Fruit fly (Drosophila melanogaster) whole organism, embryonic: Measurements from ENCODE around the gene Tim8.

Experiments used
- Atf6 ChIP-seq: fragments of 200-800 bp; sonication (Bioruptor generic); IDR thresholded peaks from 2 replicates; pipeline ENCODE4 v1.3.6; 2022; ENCODE audit warnings: missing biosample characterization, missing genetic modification characterization
- Blimp-1 ChIP-seq: fragments of 200-800 bp; sonication (Bioruptor generic); optimal IDR thresholded peaks from 3 replicates; lab custom pipeline; 2018; ENCODE audit warnings: missing biosample characterization, missing genetic modification characterization, mild to moderate bottlenecking, moderate library complexity, missing genetic modification reagents
- CG11696 ChIP-seq: fragments of 200-800 bp; sonication (Bioruptor generic); IDR thresholded peaks from 2 replicates; pipeline ENCODE4 v1.3.6; 2022; ENCODE audit warnings: missing biosample characterization, missing genetic modification characterization
- CG12104 ChIP-seq: fragments of 200-800 bp; sonication (Bioruptor generic); optimal IDR thresholded peaks from 3 replicates; lab custom pipeline; 2016; ENCODE audit warnings: missing biosample characterization, missing genetic modification characterization
- CG12299 ChIP-seq: fragments of 200-800 bp; sonication (Bioruptor generic); optimal IDR thresholded peaks from 2 replicates; lab custom pipeline; 2018; ENCODE audit warnings: missing biosample characterization, mild to moderate bottlenecking, missing genetic modification characterization
- CG13123 ChIP-seq: fragments of 200-800 bp; sonication (Bioruptor generic); optimal IDR thresholded peaks from 2 replicates; lab custom pipeline; 2016; ENCODE audit warnings: missing biosample characterization, missing genetic modification characterization
- CG13287 ChIP-seq: fragments of 200-800 bp; sonication (Bioruptor generic); IDR thresholded peaks from 2 replicates; pipeline ENCODE4 v1.3.6; 2022; ENCODE audit warnings: missing biosample characterization, missing genetic modification characterization; ENCODE audit not compliant: partially characterized antibody
- CG14050 ChIP-seq: fragments of 200-800 bp; sonication (Bioruptor generic); IDR thresholded peaks from 3 replicates; pipeline ENCODE4 v1.3.6; 2022; ENCODE audit warnings: missing biosample characterization, missing genetic modification characterization
- CG15479 ChIP-seq: fragments of 200-800 bp; sonication (Bioruptor generic); optimal IDR thresholded peaks from 3 replicates; lab custom pipeline; 2019; ENCODE audit warnings: missing biosample characterization, mild to moderate bottlenecking, missing genetic modification characterization, moderate library complexity
- CG15601 ChIP-seq: fragments of 200-800 bp; sonication (Bioruptor generic); optimal IDR thresholded peaks from 3 replicates; lab custom pipeline; 2019; ENCODE audit warnings: missing biosample characterization, mild to moderate bottlenecking, missing genetic modification characterization, moderate library complexity
- CG16813 ChIP-seq: fragments of 200-800 bp; sonication (Bioruptor generic); IDR thresholded peaks from 3 replicates; pipeline ENCODE4 v1.3.6; 2022; ENCODE audit warnings: missing biosample characterization, missing genetic modification characterization; ENCODE audit not compliant: partially characterized antibody
- CG16815 ChIP-seq: fragments of 200-800 bp; sonication (Bioruptor generic); optimal IDR thresholded peaks from 3 replicates; lab custom pipeline; 2017; ENCODE audit warnings: missing biosample characterization, mild to moderate bottlenecking, missing genetic modification characterization
- CG17328 ChIP-seq: fragments of 200-800 bp; sonication (Bioruptor generic); IDR thresholded peaks from 2 replicates; pipeline ENCODE4 v1.3.6; 2022; ENCODE audit warnings: missing biosample characterization, missing genetic modification characterization
- CG18599 ChIP-seq: fragments of 200-800 bp; sonication (Bioruptor generic); optimal IDR thresholded peaks from 3 replicates; lab custom pipeline; 2017; ENCODE audit warnings: missing biosample characterization, missing genetic modification characterization, mild to moderate bottlenecking, moderate library complexity, missing genetic modification reagents
- CG42726 ChIP-seq: fragments of 200-800 bp; sonication (Bioruptor generic); IDR thresholded peaks from 2 replicates; pipeline ENCODE4 v1.3.6; 2022; ENCODE audit warnings: missing biosample characterization, missing genetic modification characterization; ENCODE audit not compliant: partially characterized antibody
- CG4328 ChIP-seq: fragments of 200-800 bp; sonication (Bioruptor generic); optimal IDR thresholded peaks from 3 replicates; lab custom pipeline; 2017; ENCODE audit warnings: missing biosample characterization, missing genetic modification reagents, missing genetic modification characterization
- CG4360 ChIP-seq: fragments of 200-800 bp; sonication (Bioruptor generic); IDR thresholded peaks from 2 replicates; pipeline ENCODE4 v1.3.6; 2022; ENCODE audit warnings: missing biosample characterization, missing genetic modification characterization
- CG4820 ChIP-seq: fragments of 200-800 bp; sonication (Bioruptor generic); optimal IDR thresholded peaks from 3 replicates; lab custom pipeline; 2016; ENCODE audit warnings: missing biosample characterization, missing genetic modification characterization
- CG7963 ChIP-seq: fragments of 200-800 bp; sonication (Bioruptor generic); IDR thresholded peaks from 3 replicates; pipeline ENCODE4 v1.3.6; 2022; ENCODE audit warnings: missing biosample characterization, missing genetic modification characterization; ENCODE audit not compliant: partially characterized antibody
- CG7987 ChIP-seq: fragments of 200-800 bp; sonication (Bioruptor generic); optimal IDR thresholded peaks from 2 replicates; lab custom pipeline; 2018; ENCODE audit warnings: missing biosample characterization, mild to moderate bottlenecking, missing genetic modification characterization, moderate library complexity
- Chrac-16 ChIP-seq: fragments of 200-800 bp; sonication (Bioruptor generic); optimal IDR thresholded peaks from 3 replicates; lab custom pipeline; 2016; ENCODE audit warnings: missing biosample characterization, missing genetic modification characterization
- CoRest ChIP-seq: fragments of 200-800 bp; sonication (Bioruptor generic); optimal IDR thresholded peaks from 3 replicates; lab custom pipeline; 2018; ENCODE audit warnings: missing biosample characterization, mild to moderate bottlenecking, missing genetic modification characterization, moderate library complexity
- D ChIP-seq, 2 experiments: fragments of 200-800 bp in 1 of 2; fragments of >200 bp in 1 of 2; sonication (Bioruptor generic) in 1 of 2; optimal IDR thresholded peaks; 2 replicates in 1 of 2; 3 replicates in 1 of 2; lab custom pipeline; 2017; ENCODE audit warnings: mild to moderate bottlenecking in 1 of 2, missing biosample characterization in 1 of 2, missing genetic modification characterization in 1 of 2, missing genetic modification reagents in 1 of 2
- D19B ChIP-seq: fragments of 200-800 bp; sonication (Bioruptor generic); optimal IDR thresholded peaks from 2 replicates; lab custom pipeline; 2017; ENCODE audit warnings: missing biosample characterization, mild to moderate bottlenecking, missing genetic modification characterization
- Dfd ChIP-seq, 2 experiments: fragments of >200 bp; optimal IDR thresholded peaks; 2 replicates each; lab custom pipeline; 2017; ENCODE audit warnings: missing biosample characterization in 2 of 2, missing genetic modification characterization in 2 of 2
- Kr ChIP-seq: fragments of 200-800 bp; sonication (Bioruptor generic); optimal IDR thresholded peaks from 2 replicates; lab custom pipeline; 2017; ENCODE audit warnings: missing biosample characterization, mild to moderate bottlenecking, missing genetic modification characterization
- MBD-R2 ChIP-seq: fragments of 200-800 bp; sonication (Bioruptor generic); IDR thresholded peaks from 2 replicates; pipeline ENCODE4 v1.3.6; 2022; ENCODE audit warnings: missing biosample characterization, missing genetic modification characterization
- Med ChIP-seq: fragments of 200-800 bp; sonication (Bioruptor generic); peaks from one replicate; lab custom pipeline; 2016; ENCODE audit warnings: missing biosample characterization, missing genetic modification characterization, mild to moderate bottlenecking, inconsistent platforms, moderate library complexity
- Oli ChIP-seq: fragments of 200-800 bp; sonication (Bioruptor generic); optimal IDR thresholded peaks from 2 replicates; lab custom pipeline; 2018; ENCODE audit warnings: missing biosample characterization, mild to moderate bottlenecking, missing genetic modification characterization, moderate library complexity
- PHDP ChIP-seq: fragments of 200-800 bp; sonication (Bioruptor generic); optimal IDR thresholded peaks from 3 replicates; lab custom pipeline; 2018; ENCODE audit warnings: missing biosample characterization, mild to moderate bottlenecking, missing genetic modification characterization, moderate library complexity
- Ptx1 ChIP-seq: fragments of 200-800 bp; sonication (Bioruptor generic); IDR thresholded peaks from 2 replicates; pipeline ENCODE4 v1.3.6; 2022; ENCODE audit warnings: missing biosample characterization, missing genetic modification characterization
- Sox100B ChIP-seq: fragments of 200-800 bp; sonication (Bioruptor generic); optimal IDR thresholded peaks from 3 replicates; lab custom pipeline; 2018; ENCODE audit warnings: missing biosample characterization, mild to moderate bottlenecking, missing genetic modification characterization
- YL-1 ChIP-seq: fragments of 200-800 bp; sonication (Bioruptor generic); optimal IDR thresholded peaks from 3 replicates; lab custom pipeline; 2017; ENCODE audit warnings: missing biosample characterization, mild to moderate bottlenecking, missing genetic modification characterization
- az2 ChIP-seq: fragments of 200-800 bp; sonication (Bioruptor generic); optimal IDR thresholded peaks from 3 replicates; lab custom pipeline; 2016; ENCODE audit warnings: missing biosample characterization, missing genetic modification characterization
- bowl ChIP-seq: fragments of 200-800 bp; sonication (Bioruptor generic); IDR thresholded peaks from 2 replicates; pipeline ENCODE4 v1.3.6; 2022; ENCODE audit warnings: missing biosample characterization, missing genetic modification characterization
- chm ChIP-seq: fragments of 200-800 bp; sonication (Bioruptor generic); IDR thresholded peaks from 2 replicates; pipeline ENCODE4 v1.3.6; 2022; ENCODE audit warnings: missing biosample characterization, missing genetic modification characterization
- emc ChIP-seq: fragments of 200-800 bp; sonication (Bioruptor generic); optimal IDR thresholded peaks from 2 replicates; lab custom pipeline; 2016; ENCODE audit warnings: missing biosample characterization, missing genetic modification characterization
- eve ChIP-seq, 2 experiments: fragments of >200 bp; optimal IDR thresholded peaks; 2 replicates each; lab custom pipeline; 2017; ENCODE audit warnings: missing biosample characterization in 2 of 2, missing genetic modification characterization in 2 of 2
- jumu ChIP-seq: fragments of 200-800 bp; sonication (Bioruptor generic); optimal IDR thresholded peaks from 3 replicates; lab custom pipeline; 2016; ENCODE audit warnings: missing biosample characterization, missing genetic modification characterization
- kah ChIP-seq: fragments of 200-800 bp; sonication (Bioruptor generic); optimal IDR thresholded peaks from 2 replicates; lab custom pipeline; 2018; ENCODE audit warnings: missing biosample characterization, mild to moderate bottlenecking, missing genetic modification characterization
- lola ChIP-seq, 3 experiments: fragments of >200 bp in 2 of 3; fragments of 200-800 bp in 1 of 3; sonication (Bioruptor generic) in 1 of 3; optimal IDR thresholded peaks; 2 replicates each; lab custom pipeline; 2017 to 2019; ENCODE audit warnings: missing biosample characterization in 3 of 3, missing genetic modification characterization in 3 of 3, mild to moderate bottlenecking in 1 of 3, moderate library complexity in 1 of 3
- nerfin-1 ChIP-seq: fragments of 200-800 bp; sonication (Bioruptor generic); optimal IDR thresholded peaks from 3 replicates; lab custom pipeline; 2019; ENCODE audit warnings: missing biosample characterization, mild to moderate bottlenecking, missing genetic modification characterization, moderate library complexity
- ranshi ChIP-seq: fragments of 200-800 bp; sonication (Bioruptor generic); IDR thresholded peaks from 2 replicates; pipeline ENCODE4 v1.3.6; 2022; ENCODE audit warnings: missing biosample characterization, missing genetic modification characterization
- sd ChIP-seq: fragments of 200-800 bp; sonication (Bioruptor generic); optimal IDR thresholded peaks from 3 replicates; lab custom pipeline; 2018; ENCODE audit warnings: missing biosample characterization, mild to moderate bottlenecking, missing genetic modification characterization, moderate library complexity
- sens ChIP-seq: fragments of 200-800 bp; sonication (Bioruptor generic); peaks from one replicate; lab custom pipeline; 2016; ENCODE audit warnings: missing biosample characterization, missing genetic modification characterization
- shn ChIP-seq: fragments of 200-800 bp; sonication (Bioruptor generic); optimal IDR thresholded peaks from 3 replicates; lab custom pipeline; 2016; ENCODE audit warnings: missing biosample characterization, missing genetic modification characterization
- sna ChIP-seq: fragments of 200-800 bp; sonication (Bioruptor generic); IDR thresholded peaks from 2 replicates; pipeline ENCODE4 v1.3.6; 2022; ENCODE audit warnings: missing biosample characterization, missing genetic modification characterization; ENCODE audit not compliant: partially characterized antibody
- sug ChIP-seq: fragments of 200-800 bp; optimal IDR thresholded peaks from 2 replicates; lab custom pipeline; 2019; ENCODE audit warnings: missing biosample characterization, mild to moderate bottlenecking, missing genetic modification characterization, moderate library complexity
- tll ChIP-seq, 2 experiments: fragments of 200-800 bp in 1 of 2; fragments of >200 bp in 1 of 2; sonication (Bioruptor generic) in 1 of 2; optimal IDR thresholded peaks; 2 replicates each; lab custom pipeline; 2017 to 2019; ENCODE audit warnings: missing biosample characterization in 2 of 2, missing genetic modification characterization in 2 of 2, mild to moderate bottlenecking in 1 of 2, moderate library complexity in 1 of 2
- ttk ChIP-seq: fragments of 200-800 bp; sonication (Bioruptor generic); IDR thresholded peaks from 2 replicates; pipeline ENCODE4 v2.1.2; 2022; ENCODE audit warnings: missing biosample characterization, missing genetic modification characterization

The Tim8 gene

dm6 chrX:11322659-11323058, 45.6 kb upstream of the Tim8 start:
- TF ChIP-seq Oli (tag; lab: Kevin White, UChicago) (no peak), CG16813 (GFP tag; lab: Robert Waterston, UW) (no peak), sens (peak; percentile 45), jumu (GFP tag; lab: Kevin White, UChicago) (no peak), sd (tag; lab: Kevin White, UChicago) (no peak), Med (GFP tag; lab: Kevin White, UChicago) (peak; percentile 53), CoRest (tag; lab: Kevin White, UChicago) (no peak), az2 (GFP tag; lab: Kevin White, UChicago) (no peak), Sox100B (GFP tag; lab: Kevin White, UChicago) (no peak), Ptx1 (GFP tag; lab: Robert Waterston, UW) (no peak), YL-1 (GFP tag; lab: Kevin White, UChicago) (no peak), chm (no peak), CG15479 (GFP tag; lab: Kevin White, UChicago) (peak; percentile 86), CG13123 (GFP tag; lab: Kevin White, UChicago) (no peak), CG11696 (no peak), sna (GFP tag; lab: Robert Waterston, UW) (no peak), D19B (GFP tag; lab: Kevin White, UChicago) (no peak), CG12299 (no peak), CG18599 (no peak), Blimp-1 (GFP tag; lab: Kevin White, UChicago) (no peak), CG4360 (no peak), shn (GFP tag; lab: Kevin White, UChicago) (no peak), eve (GFP tag; optimal IDR thresholded peaks at IDR 0.05; lab: Kevin White, UChicago) (no peak), CG7987 (no peak), CG14050 (no peak), bowl (GFP tag; lab: Robert Waterston, UW) (no peak), CG7963 (GFP tag; lab: Robert Waterston, UW) (no peak), emc (no peak), PHDP (tag; lab: Kevin White, UChicago) (no peak), Atf6 (GFP tag; lab: Robert Waterston, UW) (no peak), CG12104 (GFP tag; lab: Kevin White, UChicago) (no peak), D (optimal IDR thresholded peaks at IDR 0.05; lab: Kevin White, UChicago) (peak; percentile 51), D (GFP tag; optimal IDR thresholded peaks at IDR 0.05; lab: Kevin White, UChicago) (no peak), CG15601 (tag; lab: Kevin White, UChicago) (no peak), MBD-R2 (GFP tag; lab: Robert Waterston, UW) (no peak), CG17328 (GFP tag; lab: Robert Waterston, UW) (no peak), CG13287 (GFP tag; lab: Robert Waterston, UW) (no peak), sug (tag; lab: Kevin White, UChicago) (no peak), CG42726 (GFP tag; lab: Robert Waterston, UW) (no peak), Kr (GFP tag; lab: Kevin White, UChicago) (peak; percentile 11), kah (GFP tag; lab: Kevin White, UChicago) (no peak), Dfd (GFP tag; optimal IDR thresholded peaks at IDR 0.05; lab: Kevin White, UChicago) (no peak), lola (GFP tag; optimal IDR thresholded peaks at IDR 0.05; lab: Kevin White, UChicago) (no peak), CG4328 (GFP tag; lab: Kevin White, UChicago) (no peak), tll (GFP tag; optimal IDR thresholded peaks at IDR 0.05; lab: Kevin White, UChicago) (peak in 1 of 2 experiments; percentile 95), ranshi (GFP tag; lab: Robert Waterston, UW) (no peak), CG16815 (no peak), CG4820 (GFP tag; lab: Kevin White, UChicago) (no peak), ttk (no peak), Chrac-16 (GFP tag; lab: Kevin White, UChicago) (no peak), nerfin-1 (no peak)
